Fruit fly (Drosophila melanogaster) whole organism, adult: Measurements from ENCODE around the gene btl.

ENCODE experiments used
- CG7045 ChIP-seq: fragments of 200-800 bp; sonication (Bioruptor generic); optimal IDR thresholded peaks from 2 replicates; lab custom pipeline; 2017; ENCODE audit warnings: missing biosample characterization, mild to moderate bottlenecking, missing genetic modification characterization
- CG7101 ChIP-seq: fragments of 200-800 bp; sonication (Bioruptor generic); optimal IDR thresholded peaks from 2 replicates; lab custom pipeline; 2018; ENCODE audit warnings: missing biosample characterization, mild to moderate bottlenecking, missing genetic modification characterization, moderate library complexity
- Hr96 ChIP-seq: fragments of 200-800 bp; sonication (Bioruptor generic); optimal IDR thresholded peaks from 2 replicates; lab custom pipeline; 2016; ENCODE audit warnings: missing biosample characterization, missing genetic modification characterization
- kay ChIP-seq: fragments of 200-800 bp; sonication (Bioruptor generic); peaks from one replicate; lab custom pipeline; 2016; ENCODE audit warnings: missing biosample characterization, missing genetic modification characterization, borderline replicate concordance
- toe ChIP-seq: fragments of 200-800 bp; sonication (Bioruptor generic); optimal IDR thresholded peaks from 2 replicates; lab custom pipeline; 2016; ENCODE audit warnings: missing biosample characterization, missing genetic modification characterization

DNA sequence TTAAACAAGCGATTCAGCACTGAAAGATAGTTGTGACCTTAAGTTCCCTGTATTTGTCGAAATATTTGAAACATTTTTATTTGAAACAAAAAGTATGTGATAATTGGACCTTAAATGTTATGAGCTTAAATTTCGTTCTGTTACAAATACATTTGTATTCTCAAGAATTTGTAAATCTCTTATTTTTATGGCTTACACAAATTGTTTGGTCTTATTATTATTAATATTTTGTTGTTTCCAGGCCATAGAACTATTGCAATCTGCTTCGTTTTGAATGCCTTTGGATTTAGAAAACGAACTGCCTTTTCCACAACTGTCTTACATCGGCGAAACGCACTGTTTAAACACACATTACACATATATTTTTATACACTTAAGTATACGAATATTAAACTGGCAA lies 41.1 kb upstream of the btl start, which contains the start of gene CG6661:
- no peak for TF ChIP-seq Hr96 (GFP tag; lab: Kevin White, UChicago)
- TF ChIP-seq CG7045 (GFP tag; lab: Kevin White, UChicago) = no peak
- TF ChIP-seq toe = no peak
- no peak for TF ChIP-seq kay (GFP tag; lab: Kevin White, UChicago)
- no peak for TF ChIP-seq CG7101 (tag; lab: Kevin White, UChicago)
